Fruit fly (Drosophila melanogaster) whole organism, embryonic: ENCODE measurements around the gene Cad74A.

ENCODE experiments used
- Atf6 ChIP-seq: fragments of 200-800 bp; sonication (Bioruptor generic); IDR thresholded peaks from 2 replicates; pipeline ENCODE4 v1.3.6; 2022; ENCODE audit warnings: missing biosample characterization, missing genetic modification characterization
- B-H2 ChIP-seq: fragments of 200-800 bp; sonication (Bioruptor generic); optimal IDR thresholded peaks from 2 replicates; lab custom pipeline; 2018; ENCODE audit warnings: missing biosample characterization, mild to moderate bottlenecking, missing genetic modification characterization
- Blimp-1 ChIP-seq: fragments of 200-800 bp; sonication (Bioruptor generic); optimal IDR thresholded peaks from 3 replicates; lab custom pipeline; 2018; ENCODE audit warnings: missing biosample characterization, missing genetic modification characterization, mild to moderate bottlenecking, moderate library complexity, missing genetic modification reagents
- CG11560 ChIP-seq: fragments of 200-800 bp; sonication (Bioruptor generic); IDR thresholded peaks from 3 replicates; pipeline ENCODE4 v1.3.6; 2022; ENCODE audit warnings: missing biosample characterization, missing genetic modification characterization
- CG12104 ChIP-seq: fragments of 200-800 bp; sonication (Bioruptor generic); optimal IDR thresholded peaks from 3 replicates; lab custom pipeline; 2016; ENCODE audit warnings: missing biosample characterization, missing genetic modification characterization
- CG1529 ChIP-seq: fragments of 200-800 bp; sonication (Bioruptor generic); optimal IDR thresholded peaks from 3 replicates; lab custom pipeline; 2018; ENCODE audit warnings: missing biosample characterization, missing genetic modification characterization
- CG15514 ChIP-seq: fragments of 200-800 bp; sonication (Bioruptor generic); optimal IDR thresholded peaks from 3 replicates; lab custom pipeline; 2017; ENCODE audit warnings: missing biosample characterization, missing genetic modification characterization, mild to moderate bottlenecking, moderate library complexity, missing genetic modification reagents
- CG15696 ChIP-seq: fragments of 200-800 bp; sonication (Bioruptor generic); optimal IDR thresholded peaks from 2 replicates; lab custom pipeline; 2019; ENCODE audit warnings: missing biosample characterization, mild to moderate bottlenecking, missing genetic modification characterization, moderate library complexity
- CG17829 ChIP-seq: fragments of 200-800 bp; optimal IDR thresholded peaks from 2 replicates; lab custom pipeline; 2019; ENCODE audit warnings: missing biosample characterization, mild to moderate bottlenecking, missing genetic modification characterization, moderate library complexity
- CG18262 ChIP-seq: fragments of 200-800 bp; optimal IDR thresholded peaks from 3 replicates; lab custom pipeline; 2019; ENCODE audit warnings: missing biosample characterization, mild to moderate bottlenecking, missing genetic modification characterization, moderate library complexity
- CG4282 ChIP-seq: fragments of 200-800 bp; sonication (Bioruptor generic); optimal IDR thresholded peaks from 2 replicates; lab custom pipeline; 2016; ENCODE audit warnings: missing biosample characterization, missing genetic modification characterization
- CG6254 ChIP-seq: fragments of 200-800 bp; sonication (Bioruptor generic); optimal IDR thresholded peaks from 3 replicates; lab custom pipeline; 2017; ENCODE audit warnings: mild to moderate bottlenecking, missing biosample characterization, missing genetic modification reagents, missing genetic modification characterization
- CG7839 ChIP-seq: fragments of 200-800 bp; sonication (Bioruptor generic); optimal IDR thresholded peaks from 3 replicates; lab custom pipeline; 2018; ENCODE audit warnings: missing biosample characterization, mild to moderate bottlenecking, missing genetic modification characterization, moderate library complexity
- CG9215 ChIP-seq: fragments of 200-800 bp; sonication (Bioruptor generic); IDR thresholded peaks from 2 replicates; pipeline ENCODE4 v1.3.6; 2022; ENCODE audit warnings: missing biosample characterization, missing genetic modification characterization
- CG9932 ChIP-seq: fragments of 200-800 bp; sonication (Bioruptor generic); IDR thresholded peaks from 2 replicates; pipeline ENCODE4 v1.3.6; 2022; ENCODE audit warnings: missing biosample characterization, missing genetic modification characterization
- Dad ChIP-seq: fragments of 200-800 bp; sonication (Bioruptor generic); optimal IDR thresholded peaks from 3 replicates; lab custom pipeline; 2016; ENCODE audit warnings: missing biosample characterization, missing genetic modification characterization
- Doc3 ChIP-seq: fragments of 200-800 bp; sonication (Bioruptor generic); IDR thresholded peaks from 3 replicates; pipeline ENCODE4 v1.3.6; 2022; ENCODE audit warnings: missing biosample characterization, missing genetic modification characterization; ENCODE audit not compliant: partially characterized antibody
- Drgx ChIP-seq: fragments of 200-800 bp; sonication (Bioruptor generic); IDR thresholded peaks from 2 replicates; pipeline ENCODE4 v1.3.6; 2022; ENCODE audit warnings: missing biosample characterization, missing genetic modification characterization
- Ets65A ChIP-seq: fragments of 200-800 bp; sonication (Bioruptor generic); peaks from one replicate; lab custom pipeline; 2016; ENCODE audit warnings: missing biosample characterization, missing genetic modification characterization
- HHEX ChIP-seq: fragments of 200-800 bp; sonication (Bioruptor generic); optimal IDR thresholded peaks from 3 replicates; lab custom pipeline; 2017; ENCODE audit warnings: missing biosample characterization, mild to moderate bottlenecking, missing genetic modification characterization, missing genetic modification reagents
- Hr51 ChIP-seq, 2 experiments: fragments of 200-800 bp; sonication (Bioruptor generic); optimal IDR thresholded peaks; 2 replicates in 1 of 2; 3 replicates in 1 of 2; lab custom pipeline; 2016 to 2018; ENCODE audit warnings: missing biosample characterization in 2 of 2, missing genetic modification characterization in 2 of 2, mild to moderate bottlenecking in 1 of 2, moderate library complexity in 1 of 2
- NC2β ChIP-seq: fragments of 200-800 bp; sonication (Bioruptor generic); optimal IDR thresholded peaks from 2 replicates; lab custom pipeline; 2016; ENCODE audit warnings: missing biosample characterization, missing genetic modification characterization
- Oli ChIP-seq: fragments of 200-800 bp; sonication (Bioruptor generic); optimal IDR thresholded peaks from 2 replicates; lab custom pipeline; 2018; ENCODE audit warnings: missing biosample characterization, mild to moderate bottlenecking, missing genetic modification characterization, moderate library complexity
- Ravus ChIP-seq: fragments of 200-800 bp; sonication (Bioruptor generic); IDR thresholded peaks from 2 replicates; pipeline ENCODE4 v1.3.6; 2022; ENCODE audit warnings: missing biosample characterization, missing genetic modification characterization
- Six4 ChIP-seq: fragments of 200-800 bp; sonication (Bioruptor generic); optimal IDR thresholded peaks from 2 replicates; lab custom pipeline; 2016; ENCODE audit warnings: missing biosample characterization, missing genetic modification characterization
- Sox102F ChIP-seq: fragments of 200-800 bp; sonication (Bioruptor generic); optimal IDR thresholded peaks from 2 replicates; lab custom pipeline; 2018; ENCODE audit warnings: missing biosample characterization, mild to moderate bottlenecking, missing genetic modification characterization, moderate library complexity
- ase ChIP-seq: fragments of 200-800 bp; sonication (Bioruptor generic); IDR thresholded peaks from 3 replicates; pipeline ENCODE4 v1.3.6; 2022; ENCODE audit warnings: missing biosample characterization, missing genetic modification characterization
- ash1 ChIP-seq: fragments of 200-800 bp; sonication (Bioruptor generic); optimal IDR thresholded peaks from 2 replicates; lab custom pipeline; 2018; ENCODE audit warnings: missing biosample characterization, mild to moderate bottlenecking, missing genetic modification characterization
- btn ChIP-seq: fragments of 200-800 bp; sonication (Bioruptor generic); optimal IDR thresholded peaks from 2 replicates; lab custom pipeline; 2016; ENCODE audit warnings: missing biosample characterization, missing genetic modification characterization
- cas ChIP-seq: fragments of 200-800 bp; sonication (Bioruptor generic); IDR thresholded peaks from 2 replicates; pipeline ENCODE4 v1.3.6; 2022; ENCODE audit warnings: missing biosample characterization, missing genetic modification characterization
- cg ChIP-seq: fragments of 200-800 bp; sonication (Bioruptor generic); optimal IDR thresholded peaks from 3 replicates; lab custom pipeline; 2019; ENCODE audit warnings: missing biosample characterization, mild to moderate bottlenecking, missing genetic modification characterization, moderate library complexity
- chn ChIP-seq: fragments of 200-800 bp; sonication (Bioruptor generic); optimal IDR thresholded peaks from 2 replicates; lab custom pipeline; 2016; ENCODE audit warnings: missing biosample characterization, missing genetic modification characterization
- crol ChIP-seq: fragments of 200-800 bp; sonication (Bioruptor generic); IDR thresholded peaks from 2 replicates; pipeline ENCODE4 v1.3.6; 2022; ENCODE audit warnings: missing biosample characterization, missing genetic modification characterization
- da ChIP-seq: fragments of 200-800 bp; sonication (Bioruptor generic); optimal IDR thresholded peaks from 2 replicates; lab custom pipeline; 2016; ENCODE audit warnings: missing biosample characterization, missing genetic modification characterization
- emc ChIP-seq: fragments of 200-800 bp; sonication (Bioruptor generic); optimal IDR thresholded peaks from 2 replicates; lab custom pipeline; 2016; ENCODE audit warnings: missing biosample characterization, missing genetic modification characterization
- ewg ChIP-seq: fragments of 200-800 bp; sonication (Bioruptor generic); optimal IDR thresholded peaks from 3 replicates; lab custom pipeline; 2017; ENCODE audit warnings: mild to moderate bottlenecking, missing biosample characterization, missing genetic modification reagents, missing genetic modification characterization
- exex ChIP-seq: fragments of 200-800 bp; sonication (Bioruptor generic); optimal IDR thresholded peaks from 4 replicates; lab custom pipeline; 2018; ENCODE audit warnings: missing biosample characterization, mild to moderate bottlenecking, missing genetic modification characterization, moderate library complexity
- fd3F ChIP-seq: fragments of 200-800 bp; sonication (Bioruptor generic); optimal IDR thresholded peaks from 2 replicates; lab custom pipeline; 2018; ENCODE audit warnings: missing biosample characterization, mild to moderate bottlenecking, missing genetic modification characterization, moderate library complexity
- grn ChIP-seq: fragments of 200-800 bp; sonication (Bioruptor generic); optimal IDR thresholded peaks from 3 replicates; lab custom pipeline; 2017; ENCODE audit warnings: missing biosample characterization, missing genetic modification characterization
- gsb ChIP-seq: fragments of 200-800 bp; sonication (Bioruptor generic); IDR thresholded peaks from 2 replicates; pipeline ENCODE4 v1.3.6; 2022; ENCODE audit warnings: missing biosample characterization, missing genetic modification characterization
- ken ChIP-seq: fragments of 200-800 bp; sonication (Bioruptor generic); IDR thresholded peaks from 3 replicates; pipeline ENCODE4 v1.3.6; 2022; ENCODE audit warnings: missing biosample characterization, missing genetic modification characterization
- maf-S ChIP-seq: fragments of 200-800 bp; sonication (Bioruptor generic); optimal IDR thresholded peaks from 2 replicates; lab custom pipeline; 2016; ENCODE audit warnings: missing biosample characterization, missing genetic modification characterization
- mirr ChIP-seq: fragments of 200-800 bp; sonication (Bioruptor generic); optimal IDR thresholded peaks from 3 replicates; lab custom pipeline; 2018; ENCODE audit warnings: missing biosample characterization, mild to moderate bottlenecking, missing genetic modification characterization
- nmo ChIP-seq: fragments of 200-800 bp; sonication (Bioruptor generic); optimal IDR thresholded peaks from 2 replicates; lab custom pipeline; 2018; ENCODE audit warnings: missing biosample characterization, mild to moderate bottlenecking, missing genetic modification characterization, moderate library complexity
- row ChIP-seq: fragments of 200-800 bp; sonication (Bioruptor generic); IDR thresholded peaks from 3 replicates; pipeline ENCODE4 v1.3.6; 2022; ENCODE audit warnings: missing biosample characterization, missing genetic modification characterization
- run ChIP-seq: fragments of 200-800 bp; sonication (Bioruptor generic); optimal IDR thresholded peaks from 3 replicates; lab custom pipeline; 2018; ENCODE audit warnings: missing biosample characterization, mild to moderate bottlenecking, missing genetic modification characterization
- sens ChIP-seq: fragments of 200-800 bp; sonication (Bioruptor generic); peaks from one replicate; lab custom pipeline; 2016; ENCODE audit warnings: missing biosample characterization, missing genetic modification characterization
- shn ChIP-seq: fragments of 200-800 bp; sonication (Bioruptor generic); optimal IDR thresholded peaks from 3 replicates; lab custom pipeline; 2016; ENCODE audit warnings: missing biosample characterization, missing genetic modification characterization
- sqz ChIP-seq: fragments of 200-800 bp; sonication (Bioruptor generic); optimal IDR thresholded peaks from 3 replicates; lab custom pipeline; 2018; ENCODE audit warnings: missing biosample characterization, mild to moderate bottlenecking, missing genetic modification characterization
- ssp ChIP-seq: fragments of 200-800 bp; sonication (Bioruptor generic); IDR thresholded peaks from 2 replicates; pipeline ENCODE4 v1.3.6; 2022; ENCODE audit warnings: missing biosample characterization, missing genetic modification characterization
- tap ChIP-seq: fragments of 200-800 bp; optimal IDR thresholded peaks from 3 replicates; lab custom pipeline; 2019; ENCODE audit warnings: missing biosample characterization, mild to moderate bottlenecking, missing genetic modification characterization, moderate library complexity

The Cad74A gene

dm6 chr3L:17374956-17375621 is 4.2 kb downstream of the Cad74A start (continued):
- TF ChIP-seq B-H2 (GFP tag; lab: Kevin White, UChicago) = no peak
- TF ChIP-seq ken = no peak
- TF ChIP-seq btn = no peak
- TF ChIP-seq row (GFP tag; lab: Robert Waterston, UW) = peak; percentile 41; the same call in 2 of the 3 replicates
- no peak for TF ChIP-seq CG6254 (GFP tag; lab: Kevin White, UChicago)
- no peak for TF ChIP-seq Dad (GFP tag; lab: Kevin White, UChicago)
- no peak for TF ChIP-seq tap (tag; lab: Kevin White, UChicago)
- TF ChIP-seq maf-S = no peak
- TF ChIP-seq da (GFP tag; lab: Kevin White, UChicago) = no peak
- no peak for TF ChIP-seq run (tag; lab: Kevin White, UChicago)
- no peak for TF ChIP-seq CG4282 (GFP tag; lab: Kevin White, UChicago)
- TF ChIP-seq CG11560 (tag; lab: Robert Waterston, UW) = no peak
- no peak for TF ChIP-seq CG15514 (GFP tag; lab: Kevin White, UChicago)
- peak; percentile 15 for TF ChIP-seq nmo
- no peak for TF ChIP-seq emc
- TF ChIP-seq Ravus (GFP tag; lab: Robert Waterston, UW) = no peak
- TF ChIP-seq Sox102F (GFP tag; lab: Kevin White, UChicago) = peak; percentile 1
- no peak for TF ChIP-seq CG15696 (tag; lab: Kevin White, UChicago)
- TF ChIP-seq cg = no peak
- no peak for TF ChIP-seq exex (tag; lab: Kevin White, UChicago)
- TF ChIP-seq HHEX (GFP tag; lab: Kevin White, UChicago) = no peak
- no peak for TF ChIP-seq CG9215 (GFP tag; lab: Robert Waterston, UW)
- TF ChIP-seq sens (GFP tag; lab: Kevin White, UChicago) = no peak
- peak; percentile 49 for TF ChIP-seq crol (GFP tag; lab: Robert Waterston, UW)
- peak; percentile 74 for TF ChIP-seq Ets65A (GFP tag; lab: Kevin White, UChicago)
- TF ChIP-seq fd3F (GFP tag; lab: Kevin White, UChicago) = no peak
- TF ChIP-seq Six4 = no peak
- TF ChIP-seq Drgx (GFP tag; lab: Robert Waterston, UW) = 0 out of 2 replicates have a peak, but pooled peaks have one; percentile 35
- no peak for TF ChIP-seq mirr (GFP tag; lab: Kevin White, UChicago)
- TF ChIP-seq ash1 = no peak
- TF ChIP-seq CG1529 (GFP tag; lab: Kevin White, UChicago) = no peak
- TF ChIP-seq Doc3 (GFP tag; lab: Robert Waterston, UW) = no peak
- no peak for TF ChIP-seq ase (GFP tag; lab: Robert Waterston, UW)
- no peak for TF ChIP-seq Hr51 (GFP tag; optimal IDR thresholded peaks at IDR 0.05; lab: Kevin White, UChicago)
- peak; percentile 20 for TF ChIP-seq sqz (GFP tag; lab: Kevin White, UChicago)
- TF ChIP-seq gsb (GFP tag; lab: Robert Waterston, UW) = no peak
- TF ChIP-seq Atf6 (GFP tag; lab: Robert Waterston, UW) = no peak
- TF ChIP-seq shn (GFP tag; lab: Kevin White, UChicago) = no peak
- TF ChIP-seq CG17829 (tag; lab: Kevin White, UChicago) = no peak
- TF ChIP-seq Blimp-1 = peak; percentile 36
- TF ChIP-seq CG9932 (GFP tag; lab: Robert Waterston, UW) = no peak
- no peak for TF ChIP-seq CG12104 (GFP tag; lab: Kevin White, UChicago)
- no peak for TF ChIP-seq NC2β (GFP tag; lab: Kevin White, UChicago)
- TF ChIP-seq CG18262 (tag; lab: Kevin White, UChicago) = no peak
- TF ChIP-seq CG7839 (tag; lab: Kevin White, UChicago) = no peak
- TF ChIP-seq ewg (GFP tag; lab: Kevin White, UChicago) = no peak
- TF ChIP-seq ssp (GFP tag; lab: Robert Waterston, UW) = no peak
- TF ChIP-seq Oli (tag; lab: Kevin White, UChicago) = no peak
- no peak for TF ChIP-seq chn (GFP tag; lab: Kevin White, UChicago)
- no peak for TF ChIP-seq cas (GFP tag; lab: Robert Waterston, UW)
- peak; percentile 31 for TF ChIP-seq grn (GFP tag; lab: Kevin White, UChicago)
